Worm (Caenorhabditis elegans): ENCODE measurements around the gene Y57A10A.4.

- TF ChIP-seq nhr-77 (tag; optimal IDR thresholded peaks at IDR 0.05) (no peak), ceh-16 (tag; optimal IDR thresholded peaks at IDR 0.05) (no peak), ztf-4 (tag; optimal IDR thresholded peaks at IDR 0.05) (no peak), aly-2 (tag; optimal IDR thresholded peaks at IDR 0.05) (no peak), unc-62 (GFP tag; optimal IDR thresholded peaks at IDR 0.05) (no peak)
Observed at ce11 chrII:12137983-12138382, 13.8 kb upstream of the Y57A10A.4 start.

All from whole organism, L3 larva.